Fruit fly (Drosophila melanogaster): ENCODE measurements around the gene Obp18a.

The Obp18a gene

dm6 chrX:19155922-19156437 lies 20.3 kb upstream of the Obp18a start (continued):
- peak; percentile 43; the same call in 1 of the 2 replicates for TF ChIP-seq CG5953 (GFP tag; IDR thresholded peaks at IDR 0.05)
- TF ChIP-seq CG16863 (GFP tag; optimal IDR thresholded peaks at IDR 0.05) = peak; percentile 24
- TF ChIP-seq wdn (GFP tag; IDR thresholded peaks at IDR 0.05) = peak; percentile 55
- peak; percentile 79 for TF ChIP-seq CG30403 (GFP tag; optimal IDR thresholded peaks at IDR 0.05)
- TF ChIP-seq CG3726 (GFP tag; IDR thresholded peaks at IDR 0.05) = peak; percentile 77; the same call in 2 of the 3 replicates
- peak; percentile 40 for TF ChIP-seq CG17802 (tag; optimal IDR thresholded peaks at IDR 0.05)
- TF ChIP-seq ems (GFP tag; optimal IDR thresholded peaks at IDR 0.05) = peak; percentile 17
- no peak for TF ChIP-seq gfzf (GFP tag; optimal IDR thresholded peaks at IDR 0.05)
- peak; percentile 82 for TF ChIP-seq lab (GFP tag; optimal IDR thresholded peaks at IDR 0.05)
- peak; percentile 72 for TF ChIP-seq CG17385 (GFP tag; optimal IDR thresholded peaks at IDR 0.05)
- TF ChIP-seq bsh (GFP tag; optimal IDR thresholded peaks at IDR 0.05) = peak; percentile 57 to 89
- peak; percentile 67 for TF ChIP-seq Elba2 (GFP tag; optimal IDR thresholded peaks at IDR 0.05)
- peak; percentile 20 for TF ChIP-seq CG12769 (tag; optimal IDR thresholded peaks at IDR 0.05)
- TF ChIP-seq eve (GFP tag; optimal IDR thresholded peaks at IDR 0.05) = peak in 1 of 2 experiments; percentile 13
- TF ChIP-seq bigmax (GFP tag; optimal IDR thresholded peaks at IDR 0.05) = no peak
- no peak for TF ChIP-seq CG4282 (GFP tag; optimal IDR thresholded peaks at IDR 0.05)
- no peak for TF ChIP-seq yki (optimal IDR thresholded peaks at IDR 0.05)
- peak; percentile 74 for TF ChIP-seq twi (tag; optimal IDR thresholded peaks at IDR 0.05)
- TF ChIP-seq tgo (GFP tag; IDR thresholded peaks at IDR 0.05) = peak; percentile 75
- no peak for TF ChIP-seq HLHmδ (GFP tag; optimal IDR thresholded peaks at IDR 0.05)
- TF ChIP-seq kay (GFP tag; optimal IDR thresholded peaks at IDR 0.05) = peak; percentile 67
- TF ChIP-seq CG16815 (GFP tag; optimal IDR thresholded peaks at IDR 0.05) = peak; percentile 90
- TF ChIP-seq NfI (GFP tag; optimal IDR thresholded peaks at IDR 0.05) = peak; percentile 65
- no peak for TF ChIP-seq CG10543 (GFP tag; optimal IDR thresholded peaks at IDR 0.05)
- TF ChIP-seq Hsf (GFP tag; optimal IDR thresholded peaks at IDR 0.05) = peak; percentile 54
- peak in 1 of 2 experiments; percentile 35 for TF ChIP-seq Hr78 (GFP tag; optimal IDR thresholded peaks at IDR 0.05)
- peak; percentile 35 for TF ChIP-seq sug (tag; optimal IDR thresholded peaks at IDR 0.05)
- TF ChIP-seq Ssrp (tag; optimal IDR thresholded peaks at IDR 0.05) = peak; percentile 81
- TF ChIP-seq CkIIα-i1 (GFP tag; IDR thresholded peaks at IDR 0.05) = no peak
- TF ChIP-seq da (GFP tag; optimal IDR thresholded peaks at IDR 0.05) = no peak
- TF ChIP-seq CG10147 (GFP tag; optimal IDR thresholded peaks at IDR 0.05) = peak; percentile 80
- TF ChIP-seq CG13123 (GFP tag; optimal IDR thresholded peaks at IDR 0.05) = peak; percentile 67
- TF ChIP-seq Kr (GFP tag; optimal IDR thresholded peaks at IDR 0.05) = no peak
- peak; percentile 72 for TF ChIP-seq ttk (GFP tag; IDR thresholded peaks at IDR 0.05)
- peak; percentile 28 for TF ChIP-seq CG6654 (GFP tag; optimal IDR thresholded peaks at IDR 0.05)
- peak; percentile 83 for TF ChIP-seq CG13424 (tag; optimal IDR thresholded peaks at IDR 0.05)
- no peak for TF ChIP-seq crc (GFP tag; optimal IDR thresholded peaks at IDR 0.05)
- TF ChIP-seq knrl (GFP tag; IDR thresholded peaks at IDR 0.05; ENCODE audit: partially characterized antibody) = no peak
- peak; percentile 52; the same call in 1 of the 2 replicates for TF ChIP-seq gt (GFP tag; IDR thresholded peaks at IDR 0.05)
- TF ChIP-seq Atf6 (GFP tag; IDR thresholded peaks at IDR 0.05) = peak; percentile 73
- peak; percentile 59; the same call in 1 of the 2 replicates for TF ChIP-seq MBD-R2 (GFP tag; IDR thresholded peaks at IDR 0.05)
- peak; percentile 38 for TF ChIP-seq CG8089 (GFP tag; optimal IDR thresholded peaks at IDR 0.05)
- TF ChIP-seq bcd (GFP tag; optimal IDR thresholded peaks at IDR 0.05) = peak; percentile 78
- no peak for TF ChIP-seq CG12236 (GFP tag; optimal IDR thresholded peaks at IDR 0.05)
- no peak for TF ChIP-seq schlank (tag; optimal IDR thresholded peaks at IDR 0.05)
- TF ChIP-seq usp (GFP tag; optimal IDR thresholded peaks at IDR 0.05) = no peak
- TF ChIP-seq CG18599 (GFP tag; optimal IDR thresholded peaks at IDR 0.05) = peak; percentile 82
- no peak; the same call in 2 of the 3 replicates for TF ChIP-seq sr (GFP tag; IDR thresholded peaks at IDR 0.05)
- TF ChIP-seq CG17359 (tag; optimal IDR thresholded peaks at IDR 0.05) = peak; percentile 73
- TF ChIP-seq CG8765 (GFP tag; IDR thresholded peaks at IDR 0.05) = peak; percentile 90
